Fruit fly (Drosophila melanogaster): Measurements from ENCODE around the gene Cyp4d2.

DNA sequence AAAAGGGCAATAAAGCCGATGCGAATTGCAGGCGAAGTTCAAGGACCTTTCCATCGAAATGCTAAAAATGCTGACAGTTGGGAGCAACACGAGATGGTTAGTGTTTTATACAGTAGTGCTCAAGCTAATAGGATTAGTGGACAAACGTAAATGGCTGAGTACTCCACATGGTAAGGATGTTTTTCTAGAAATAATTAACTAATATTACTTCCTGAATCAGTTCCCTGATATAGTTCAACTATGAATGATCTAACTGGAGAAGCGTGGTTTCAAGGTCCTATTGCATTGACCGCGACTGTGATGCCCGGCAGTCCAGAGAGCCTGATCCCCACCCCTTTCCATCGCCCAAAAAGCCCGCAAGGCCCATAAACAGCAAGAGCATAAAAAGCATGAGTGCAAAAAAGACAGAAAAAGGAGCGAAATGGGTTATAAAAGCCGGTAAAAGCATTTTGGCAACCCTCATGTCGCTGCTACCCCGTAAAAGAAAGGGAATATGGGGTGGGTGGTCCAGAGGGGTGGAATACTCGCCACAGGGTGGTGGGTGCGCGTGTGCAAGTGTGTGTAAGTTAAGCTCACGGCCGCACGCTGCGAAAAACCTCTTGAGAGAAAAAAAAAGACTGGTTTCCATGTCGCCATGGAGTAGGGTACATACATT lies 41.5 kb upstream of the Cyp4d2 start:
- TF ChIP-seq tj (GFP tag; optimal IDR thresholded peaks at IDR 0.05): no peak
- TF ChIP-seq pad (GFP tag; optimal IDR thresholded peaks at IDR 0.05): no peak
- no peak for TF ChIP-seq CG12768 (GFP tag; optimal IDR thresholded peaks at IDR 0.05)
- TF ChIP-seq CG11617 (GFP tag; optimal IDR thresholded peaks at IDR 0.05): no peak
- TF ChIP-seq Crg-1 (GFP tag; optimal IDR thresholded peaks at IDR 0.05): no peak

Data from whole organism, adult.